Worm (Caenorhabditis elegans): Measurements from ENCODE around the gene W10G11.19.

Gene W10G11.19

DNA sequence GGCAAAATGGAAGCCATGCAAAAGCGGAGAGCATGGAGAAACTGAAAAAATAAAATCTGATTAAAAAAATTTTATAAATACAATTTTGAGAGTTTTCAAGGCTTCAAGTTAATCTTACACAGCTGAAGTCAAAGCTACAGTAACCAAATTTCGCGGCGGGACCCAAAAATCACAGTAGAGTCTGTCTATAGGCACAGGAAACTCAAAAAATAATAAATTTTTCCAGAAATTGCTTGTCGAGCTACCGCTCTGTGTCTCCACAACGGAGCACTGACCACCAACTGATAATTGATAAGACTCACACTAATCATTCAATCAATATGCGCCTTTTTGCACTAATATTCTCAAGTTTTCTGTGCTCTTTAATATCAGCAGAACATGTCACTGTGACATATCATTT is at the start of gene W10G11.19:
Gene W10G11.19 (plus strand): TSS at position 301 of the 400 bp plus-strand sequence.
- TF ChIP-seq odd-2 (tag; optimal IDR thresholded peaks at IDR 0.05) (no peak), hlh-6 (tag; optimal IDR thresholded peaks at IDR 0.05) (no peak), nhr-11 (tag; optimal IDR thresholded peaks at IDR 0.05) (no peak), ceh-6 (GFP tag; optimal IDR thresholded peaks at IDR 0.05) (no peak), ceh-22 (tag; optimal IDR thresholded peaks at IDR 0.05) (no peak), C38D4.7 (GFP tag; optimal IDR thresholded peaks at IDR 0.05) (no peak), ahr-1 (tag; optimal IDR thresholded peaks at IDR 0.05) (no peak), K09A11.1 (tag; optimal IDR thresholded peaks at IDR 0.05; ENCODE audit: insufficient read depth) (no peak), sox-4 (tag; optimal IDR thresholded peaks at IDR 0.05) (no peak), hlh-15 (tag; optimal IDR thresholded peaks at IDR 0.05) (no peak), C08G9.2 (tag; optimal IDR thresholded peaks at IDR 0.05) (no peak), elt-2 (tag; optimal IDR thresholded peaks at IDR 0.05) (no peak), ztf-16 (tag; optimal IDR thresholded peaks at IDR 0.05) (no peak), tbx-2 (tag; optimal IDR thresholded peaks at IDR 0.05) (no peak)

DNA sequence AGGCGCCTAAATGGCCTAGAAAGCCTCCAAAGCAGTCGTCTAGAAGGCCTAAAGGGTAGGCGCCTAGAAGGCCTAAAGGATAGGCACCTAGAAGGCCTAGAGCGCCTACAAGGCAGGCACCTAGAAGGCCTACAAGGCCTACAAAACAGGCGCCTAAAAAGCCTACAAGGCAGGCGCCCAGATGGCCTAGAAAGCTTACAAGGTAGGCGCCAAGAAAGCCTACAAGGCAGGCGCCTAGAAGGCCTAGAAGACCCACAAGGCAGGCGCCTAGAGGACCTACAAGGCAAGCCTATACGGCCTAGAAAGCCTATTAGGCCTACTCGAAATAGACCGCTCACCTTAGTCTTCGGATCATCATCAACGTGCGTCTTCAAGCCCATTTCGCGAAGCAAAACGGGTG is 48.4 kb upstream of the W10G11.19 start:
- TF ChIP-seq T23F11.4 (GFP tag; optimal IDR thresholded peaks at IDR 0.05) (no peak), ceh-45 (GFP tag; IDR thresholded peaks at IDR 0.05) (0 out of 2 replicates have a peak, but pooled peaks have one; percentile 6)

DNA sequence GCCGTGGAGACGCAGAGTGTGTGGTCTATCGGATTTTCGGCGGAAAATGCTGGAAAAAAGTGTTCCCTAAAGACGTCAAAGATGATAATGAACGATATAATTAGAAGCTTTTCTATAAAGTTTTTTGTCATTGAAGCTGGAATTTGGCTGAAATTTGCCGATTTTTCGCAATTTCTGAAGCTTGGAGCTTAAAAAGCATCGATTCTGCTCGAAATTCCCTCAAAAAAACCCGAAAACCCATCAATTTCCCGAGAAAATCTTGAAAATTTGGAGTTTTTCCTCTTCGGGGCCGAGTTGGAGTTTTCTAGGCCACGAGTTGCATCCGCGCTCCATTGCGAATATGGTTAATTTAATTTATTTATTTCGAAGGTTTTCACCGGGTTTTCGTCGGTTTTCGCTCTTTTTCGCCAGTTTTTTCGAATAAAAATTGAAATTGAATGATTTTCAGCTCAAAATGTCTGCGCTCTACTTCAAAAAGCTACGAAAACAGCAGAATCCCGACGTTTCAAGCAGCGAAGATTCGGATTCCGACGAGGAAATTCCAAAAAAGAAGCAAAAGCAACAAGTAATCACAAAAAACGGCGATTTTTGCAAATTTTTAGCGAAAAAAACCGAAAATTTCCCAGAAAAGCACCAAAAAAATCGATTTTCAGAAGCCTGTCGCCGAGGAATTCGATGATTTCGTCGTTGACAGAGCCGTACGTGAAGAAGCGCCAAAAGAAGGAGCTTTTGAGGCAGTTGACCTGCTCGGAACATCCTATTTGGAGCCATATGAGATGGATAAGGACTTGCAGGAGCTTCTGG is 47.7 kb upstream of the W10G11.19 start, which contains the start of the genes col-71 and Y49F6B.2:
Gene col-71 (minus strand): TSS at position 51 of the 804 bp plus-strand sequence.
Gene Y49F6B.2 (plus strand): TSS at position 449 of the 804 bp plus-strand sequence.
- peak; percentile 76 for TF ChIP-seq ref-2 (tag; optimal IDR thresholded peaks at IDR 0.05)
- TF ChIP-seq elt-4 (tag; optimal IDR thresholded peaks at IDR 0.05): no peak
- TF ChIP-seq ceh-30 (tag; optimal IDR thresholded peaks at IDR 0.05): peak; percentile 53
- no peak for TF ChIP-seq lin-11 (tag; optimal IDR thresholded peaks at IDR 0.05)
- TF ChIP-seq ceh-45 (GFP tag; IDR thresholded peaks at IDR 0.05): no peak
- peak; percentile 55 for TF ChIP-seq ceh-18 (tag; optimal IDR thresholded peaks at IDR 0.05)
- no peak for TF ChIP-seq fkh-10 (GFP tag; optimal IDR thresholded peaks at IDR 0.05)
- TF ChIP-seq ceh-2 (tag; optimal IDR thresholded peaks at IDR 0.05): peak; percentile 86
- TF ChIP-seq C08G9.2 (tag; optimal IDR thresholded peaks at IDR 0.05): peak; percentile 90
- TF ChIP-seq unc-3 (GFP tag; conservative IDR thresholded peaks at IDR 0.05): no peak
- TF ChIP-seq unc-3 (tag; optimal IDR thresholded peaks at IDR 0.05): peak; percentile 31
- TF ChIP-seq ama-1 (optimal IDR thresholded peaks at IDR 0.05): no peak
- no peak for TF ChIP-seq nhr-232 (tag; optimal IDR thresholded peaks at IDR 0.05)
- TF ChIP-seq mec-3 (tag; optimal IDR thresholded peaks at IDR 0.05; ENCODE audit: borderline replicate concordance): peak; percentile 86
- no peak for TF ChIP-seq npax-4 (tag; optimal IDR thresholded peaks at IDR 0.05)
- no peak for TF ChIP-seq pag-3 (tag; optimal IDR thresholded peaks at IDR 0.05; ENCODE audit: borderline replicate concordance)
- peak; percentile 1 for TF ChIP-seq hlh-15 (tag; optimal IDR thresholded peaks at IDR 0.05)
- TF ChIP-seq ceh-9 (tag; optimal IDR thresholded peaks at IDR 0.05): no peak
- peak; percentile 48 for TF ChIP-seq ztf-16 (tag; optimal IDR thresholded peaks at IDR 0.05)
- TF ChIP-seq fax-1 (tag; optimal IDR thresholded peaks at IDR 0.05): peak; percentile 70
- TF ChIP-seq ceh-14 (tag; optimal IDR thresholded peaks at IDR 0.05): peak; percentile 89
- TF ChIP-seq hlh-13 (GFP tag; optimal IDR thresholded peaks at IDR 0.05): no peak
- TF ChIP-seq che-1 (tag; optimal IDR thresholded peaks at IDR 0.05): peak; percentile 22
- peak; percentile 83 for TF ChIP-seq tbx-2 (tag; optimal IDR thresholded peaks at IDR 0.05)
- TF ChIP-seq rnt-1 (tag; optimal IDR thresholded peaks at IDR 0.05): peak; percentile 73
- peak; percentile 24 for TF ChIP-seq ceh-34 (tag; optimal IDR thresholded peaks at IDR 0.05)
- no peak for TF ChIP-seq Y22D7AL.16 (tag; optimal IDR thresholded peaks at IDR 0.05)
- no peak for TF ChIP-seq fkh-6 (tag; optimal IDR thresholded peaks at IDR 0.05)
- no peak for TF ChIP-seq pat-9 (tag; optimal IDR thresholded peaks at IDR 0.05)
- TF ChIP-seq F13H6.1 (tag; optimal IDR thresholded peaks at IDR 0.05): peak; percentile 51
- no peak for TF ChIP-seq T23F11.4 (GFP tag; optimal IDR thresholded peaks at IDR 0.05)
- TF ChIP-seq ceh-48 (tag; optimal IDR thresholded peaks at IDR 0.05): no peak
- peak; percentile 44 for TF ChIP-seq pax-1 (tag; optimal IDR thresholded peaks at IDR 0.05)
- TF ChIP-seq sox-4 (tag; optimal IDR thresholded peaks at IDR 0.05): no peak
- peak; percentile 100 for TF ChIP-seq unc-42 (tag; optimal IDR thresholded peaks at IDR 0.05)
- peak; percentile 88 for TF ChIP-seq ets-4 (tag; optimal IDR thresholded peaks at IDR 0.05)
- TF ChIP-seq nfya-1 (tag; optimal IDR thresholded peaks at IDR 0.05): peak; percentile 32
- no peak for TF ChIP-seq odd-2 (tag; optimal IDR thresholded peaks at IDR 0.05)
- TF ChIP-seq ceh-31 (tag; optimal IDR thresholded peaks at IDR 0.05): peak; percentile 96
